Fruit fly (Drosophila melanogaster) whole organism, embryonic: ENCODE data around the gene CG11986.

ENCODE experiments used
- Elba2 ChIP-seq: fragments of 200-800 bp; sonication (Bioruptor generic); optimal IDR thresholded peaks from 3 replicates; lab custom pipeline; 2016; ENCODE audit warnings: missing biosample characterization, missing genetic modification characterization
- bbx ChIP-seq: fragments of 200-800 bp; sonication (Bioruptor generic); IDR thresholded peaks from 2 replicates; pipeline ENCODE4 v1.3.6; 2022; ENCODE audit warnings: missing biosample characterization, missing genetic modification characterization; ENCODE audit not compliant: partially characterized antibody
- esg ChIP-seq: fragments of 200-800 bp; sonication (Bioruptor generic); conservative IDR thresholded peaks from 2 replicates; pipeline ENCODE4 v1.3.6; 2022; ENCODE audit warnings: missing biosample characterization, missing genetic modification characterization
- twi ChIP-seq: fragments of 200-800 bp; optimal IDR thresholded peaks from 2 replicates; lab custom pipeline; 2019; ENCODE audit warnings: missing biosample characterization, mild to moderate bottlenecking, missing genetic modification characterization, moderate library complexity

dm6 chr3R:8980776-8981165, 34.5 kb upstream of the CG11986 start, which contains the start of gene CAHbeta:
- TF ChIP-seq esg (GFP tag; lab: Robert Waterston, UW) (no peak), bbx (no peak), Elba2 (GFP tag; lab: Kevin White, UChicago) (no peak), twi (no peak)
